Fruit fly (Drosophila melanogaster): Measurements from ENCODE around the gene CG33771.

The CG33771 gene

dm6 chr3L:22648372-22648771, 824 bp upstream of the CG33771 start, which contains the start of gene CG33770:
Gene CG33770, plus strand, starts transcription at chr3L:22648672.
- no peak for TF ChIP-seq CG34376 (GFP tag; optimal IDR thresholded peaks at IDR 0.05)
- no peak for TF ChIP-seq ttk (GFP tag; IDR thresholded peaks at IDR 0.05)
- no peak for TF ChIP-seq Kr (GFP tag; optimal IDR thresholded peaks at IDR 0.05)
- no peak for TF ChIP-seq CG16815 (GFP tag; optimal IDR thresholded peaks at IDR 0.05)
- no peak for TF ChIP-seq NfI (GFP tag; optimal IDR thresholded peaks at IDR 0.05)
- no peak for TF ChIP-seq Ssrp (tag; optimal IDR thresholded peaks at IDR 0.05)
- TF ChIP-seq wek (GFP tag; optimal IDR thresholded peaks at IDR 0.05): no peak
- no peak for TF ChIP-seq dpn (GFP tag; optimal IDR thresholded peaks at IDR 0.05)
- TF ChIP-seq hb (GFP tag; IDR thresholded peaks at IDR 0.05; ENCODE audit: partially characterized antibody): no peak
- no peak for TF ChIP-seq CG7372 (GFP tag; IDR thresholded peaks at IDR 0.05)
- TF ChIP-seq Sry-β (GFP tag; optimal IDR thresholded peaks at IDR 0.05): no peak
- TF ChIP-seq ac (GFP tag; optimal IDR thresholded peaks at IDR 0.05): no peak
- TF ChIP-seq CHES-1-like (GFP tag; optimal IDR thresholded peaks at IDR 0.05): no peak
- no peak for TF ChIP-seq dysf (GFP tag; IDR thresholded peaks at IDR 0.05)
- no peak for TF ChIP-seq bowl (GFP tag; IDR thresholded peaks at IDR 0.05)
- TF ChIP-seq CG12769 (tag; optimal IDR thresholded peaks at IDR 0.05): no peak

DNA sequence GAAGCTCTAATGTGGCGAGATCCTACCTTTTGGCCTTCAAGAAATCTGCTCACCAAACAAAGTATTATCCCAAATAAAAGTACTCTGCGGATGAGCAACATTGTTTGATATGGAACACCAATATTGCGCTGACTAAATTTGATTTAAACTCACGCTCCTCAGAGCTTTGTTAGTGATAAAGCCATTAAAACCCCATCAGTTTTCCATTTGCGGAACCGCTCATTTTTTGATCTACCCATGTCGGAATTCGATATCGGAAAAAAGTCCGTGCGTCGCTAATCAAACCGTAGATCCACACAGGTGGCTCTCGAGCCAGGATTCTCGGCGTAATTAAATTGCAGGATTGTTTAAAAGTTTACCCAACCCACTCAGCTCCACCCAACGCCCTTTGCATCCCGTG, 3.2 kb downstream of the CG33771 start, which contains the start of gene CG33772:
CG33772 (minus strand) TSS at position 101 of the 400 bp plus-strand sequence.
- TF ChIP-seq cas (GFP tag; IDR thresholded peaks at IDR 0.05) (no peak), CG17328 (GFP tag; IDR thresholded peaks at IDR 0.05) (no peak), HmgD (GFP tag; optimal IDR thresholded peaks at IDR 0.05) (no peak), CG18599 (GFP tag; optimal IDR thresholded peaks at IDR 0.05) (no peak), CG15073 (GFP tag; optimal IDR thresholded peaks at IDR 0.05) (no peak)

DNA sequence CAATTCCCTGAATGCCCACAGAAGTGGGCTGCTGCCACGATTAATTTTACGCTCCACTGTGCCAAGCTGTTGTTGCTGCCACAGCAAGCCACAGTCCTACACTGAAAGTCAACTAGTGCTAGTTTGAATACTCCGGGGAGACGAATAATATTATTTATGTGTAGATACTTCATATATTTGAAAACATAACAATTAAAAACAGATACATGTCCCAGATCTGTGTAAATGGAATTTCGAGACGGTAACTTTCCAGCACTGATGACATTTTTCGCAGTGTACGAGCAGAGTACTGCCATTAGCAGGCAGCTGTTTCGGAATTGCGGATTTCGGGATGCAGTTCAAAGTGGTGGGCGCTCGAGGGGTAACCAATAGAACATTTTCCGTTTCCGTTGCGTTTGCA, 15.9 kb downstream of the CG33771 start:
- peak; percentile 21 for TF ChIP-seq Sox102F (GFP tag; optimal IDR thresholded peaks at IDR 0.05)
- TF ChIP-seq lola (GFP tag; optimal IDR thresholded peaks at IDR 0.05): no peak
- no peak for TF ChIP-seq ham (GFP tag; IDR thresholded peaks at IDR 0.05)
- no peak for TF ChIP-seq CG14860 (GFP tag; IDR thresholded peaks at IDR 0.05; ENCODE audit: partially characterized antibody)
- TF ChIP-seq sc (optimal IDR thresholded peaks at IDR 0.05): no peak
- TF ChIP-seq sc (GFP tag; optimal IDR thresholded peaks at IDR 0.05): peak; percentile 2
- TF ChIP-seq CG10366 (GFP tag; IDR thresholded peaks at IDR 0.05): peak; percentile 13; the same call in 1 of the 2 replicates
- no peak for TF ChIP-seq CG17829 (tag; optimal IDR thresholded peaks at IDR 0.05)
- TF ChIP-seq ERR (GFP tag; optimal IDR thresholded peaks at IDR 0.05): no peak
- TF ChIP-seq CG11696 (GFP tag; IDR thresholded peaks at IDR 0.05): no peak
- no peak for TF ChIP-seq Atf-2 (GFP tag; optimal IDR thresholded peaks at IDR 0.05)
- TF ChIP-seq Chrac-16 (GFP tag; optimal IDR thresholded peaks at IDR 0.05): peak; percentile 18
- peak; percentile 87 for TF ChIP-seq sens (GFP tag)
- TF ChIP-seq CG13775 (GFP tag; optimal IDR thresholded peaks at IDR 0.05): peak; percentile 3
- no peak for TF ChIP-seq CG11456 (GFP tag; IDR thresholded peaks at IDR 0.05)
- TF ChIP-seq H15 (GFP tag; IDR thresholded peaks at IDR 0.05): 0 out of 3 replicates have a peak, but pooled peaks have one; percentile 24
- no peak for TF ChIP-seq stwl (tag; optimal IDR thresholded peaks at IDR 0.05)
- no peak for TF ChIP-seq gcm (GFP tag; optimal IDR thresholded peaks at IDR 0.05)
- TF ChIP-seq CG15696 (tag; optimal IDR thresholded peaks at IDR 0.05): no peak
- peak; percentile 61; the same call in 1 of the 3 replicates for TF ChIP-seq ci (GFP tag; IDR thresholded peaks at IDR 0.05)
- TF ChIP-seq CG9609 (GFP tag; optimal IDR thresholded peaks at IDR 0.05): no peak
- TF ChIP-seq CG30403 (GFP tag; optimal IDR thresholded peaks at IDR 0.05): no peak
- no peak for TF ChIP-seq CG10431 (GFP tag; optimal IDR thresholded peaks at IDR 0.05)
- no peak for TF ChIP-seq CG16863 (GFP tag; optimal IDR thresholded peaks at IDR 0.05)
- no peak for TF ChIP-seq pho (GFP tag; optimal IDR thresholded peaks at IDR 0.05)
- TF ChIP-seq CG6254 (GFP tag; optimal IDR thresholded peaks at IDR 0.05): no peak
- TF ChIP-seq HHEX (GFP tag; optimal IDR thresholded peaks at IDR 0.05): peak; percentile 13
- TF ChIP-seq CG11093 (GFP tag; IDR thresholded peaks at IDR 0.05): no peak
- no peak for TF ChIP-seq sima (GFP tag; optimal IDR thresholded peaks at IDR 0.05)
